Fruit fly (Drosophila melanogaster) whole organism, embryonic: ENCODE measurements around the gene CG8507.

Experiments
- Abd-B ChIP-seq: fragments of 200-800 bp; sonication (Bioruptor generic); optimal IDR thresholded peaks from 2 replicates; lab custom pipeline; 2018; ENCODE audit warnings: missing biosample characterization, mild to moderate bottlenecking, missing genetic modification characterization, moderate library complexity
- CG10147 ChIP-seq: fragments of 200-800 bp; sonication (Bioruptor generic); optimal IDR thresholded peaks from 2 replicates; lab custom pipeline; 2019; ENCODE audit warnings: missing biosample characterization, mild to moderate bottlenecking, missing genetic modification characterization, moderate library complexity
- CG10321 ChIP-seq: fragments of 200-800 bp; sonication (Bioruptor generic); IDR thresholded peaks from 2 replicates; pipeline ENCODE4 v1.3.6; 2022; ENCODE audit warnings: missing biosample characterization, missing genetic modification characterization
- CG13123 ChIP-seq: fragments of 200-800 bp; sonication (Bioruptor generic); optimal IDR thresholded peaks from 2 replicates; lab custom pipeline; 2016; ENCODE audit warnings: missing biosample characterization, missing genetic modification characterization
- CG16779 ChIP-seq: fragments of 200-800 bp; sonication (Bioruptor generic); IDR thresholded peaks from 2 replicates; pipeline ENCODE4 v1.3.6; 2022; ENCODE audit warnings: missing biosample characterization, missing genetic modification characterization
- CG16813 ChIP-seq: fragments of 200-800 bp; sonication (Bioruptor generic); IDR thresholded peaks from 3 replicates; pipeline ENCODE4 v1.3.6; 2022; ENCODE audit warnings: missing biosample characterization, missing genetic modification characterization; ENCODE audit not compliant: partially characterized antibody
- CG17359 ChIP-seq: fragments of 200-800 bp; sonication (Bioruptor generic); optimal IDR thresholded peaks from 3 replicates; lab custom pipeline; 2018; ENCODE audit warnings: missing biosample characterization, mild to moderate bottlenecking, missing genetic modification characterization, moderate library complexity
- CG17802 ChIP-seq: fragments of 200-800 bp; sonication (Bioruptor generic); optimal IDR thresholded peaks from 2 replicates; lab custom pipeline; 2018; ENCODE audit warnings: missing biosample characterization, mild to moderate bottlenecking, missing genetic modification characterization, moderate library complexity
- CG17829 ChIP-seq: fragments of 200-800 bp; optimal IDR thresholded peaks from 2 replicates; lab custom pipeline; 2019; ENCODE audit warnings: missing biosample characterization, mild to moderate bottlenecking, missing genetic modification characterization, moderate library complexity
- CG2199 ChIP-seq: fragments of 200-800 bp; sonication (Bioruptor generic); IDR thresholded peaks from 3 replicates; pipeline ENCODE4 v1.3.6; 2022; ENCODE audit warnings: missing biosample characterization, missing genetic modification characterization
- CG30403 ChIP-seq: fragments of 200-800 bp; sonication (Bioruptor generic); optimal IDR thresholded peaks from 3 replicates; lab custom pipeline; 2016; ENCODE audit warnings: missing biosample characterization, missing genetic modification characterization
- CG31441 ChIP-seq: fragments of 200-800 bp; sonication (Bioruptor generic); IDR thresholded peaks from 2 replicates; pipeline ENCODE4 v1.3.6; 2022; ENCODE audit warnings: missing biosample characterization, missing genetic modification characterization
- CG43689 ChIP-seq: fragments of 200-800 bp; sonication (Bioruptor generic); IDR thresholded peaks from 2 replicates; pipeline ENCODE4 v1.3.6; 2022; ENCODE audit warnings: missing biosample characterization, missing genetic modification characterization
- CG4404 ChIP-seq: fragments of 200-800 bp; sonication (Bioruptor generic); IDR thresholded peaks from 2 replicates; pipeline ENCODE4 v1.3.6; 2022; ENCODE audit warnings: missing biosample characterization, missing genetic modification characterization
- CG8478 ChIP-seq: fragments of >200 bp; optimal IDR thresholded peaks from 2 replicates; lab custom pipeline; 2018
- CG9797 ChIP-seq: fragments of 200-800 bp; sonication (Bioruptor generic); optimal IDR thresholded peaks from 3 replicates; lab custom pipeline; 2018; ENCODE audit warnings: missing biosample characterization, mild to moderate bottlenecking, missing genetic modification characterization
- CG9817 ChIP-seq: fragments of 200-800 bp; sonication (Bioruptor generic); optimal IDR thresholded peaks from 2 replicates; lab custom pipeline; 2018; ENCODE audit warnings: missing biosample characterization, mild to moderate bottlenecking, missing genetic modification characterization, moderate library complexity
- CG9932 ChIP-seq: fragments of 200-800 bp; sonication (Bioruptor generic); IDR thresholded peaks from 2 replicates; pipeline ENCODE4 v1.3.6; 2022; ENCODE audit warnings: missing biosample characterization, missing genetic modification characterization
- Dad ChIP-seq: fragments of 200-800 bp; sonication (Bioruptor generic); optimal IDR thresholded peaks from 3 replicates; lab custom pipeline; 2016; ENCODE audit warnings: missing biosample characterization, missing genetic modification characterization
- Drgx ChIP-seq: fragments of 200-800 bp; sonication (Bioruptor generic); IDR thresholded peaks from 2 replicates; pipeline ENCODE4 v1.3.6; 2022; ENCODE audit warnings: missing biosample characterization, missing genetic modification characterization
- ERR ChIP-seq: fragments of 200-800 bp; sonication (Bioruptor generic); optimal IDR thresholded peaks from 2 replicates; lab custom pipeline; 2016; ENCODE audit warnings: missing biosample characterization, missing genetic modification characterization
- HLH4C ChIP-seq: fragments of 200-800 bp; sonication (Bioruptor generic); IDR thresholded peaks from 3 replicates; pipeline ENCODE4 v1.3.6; 2022; ENCODE audit warnings: missing biosample characterization, missing genetic modification characterization; ENCODE audit not compliant: partially characterized antibody
- HmgD ChIP-seq: fragments of 200-800 bp; sonication (Bioruptor generic); optimal IDR thresholded peaks from 3 replicates; lab custom pipeline; 2016; ENCODE audit warnings: missing biosample characterization, missing genetic modification characterization
- Neu2 ChIP-seq: fragments of 200-800 bp; sonication (Bioruptor generic); optimal IDR thresholded peaks from 3 replicates; lab custom pipeline; 2016; ENCODE audit warnings: missing biosample characterization, missing genetic modification characterization, borderline replicate concordance
- Spps ChIP-seq: fragments of 200-800 bp; sonication (Bioruptor generic); optimal IDR thresholded peaks from 2 replicates; lab custom pipeline; 2018; ENCODE audit warnings: missing biosample characterization, mild to moderate bottlenecking, missing genetic modification characterization
- Sry-δ ChIP-seq: fragments of 200-800 bp; sonication (Bioruptor generic); optimal IDR thresholded peaks from 2 replicates; lab custom pipeline; 2016; ENCODE audit warnings: missing biosample characterization, missing genetic modification characterization
- amos ChIP-seq: fragments of 200-800 bp; sonication (Bioruptor generic); IDR thresholded peaks from 2 replicates; pipeline ENCODE4 v1.3.6; 2022; ENCODE audit warnings: missing biosample characterization, missing genetic modification characterization; ENCODE audit not compliant: partially characterized antibody
- ase ChIP-seq: fragments of 200-800 bp; sonication (Bioruptor generic); IDR thresholded peaks from 3 replicates; pipeline ENCODE4 v1.3.6; 2022; ENCODE audit warnings: missing biosample characterization, missing genetic modification characterization
- caup ChIP-seq: fragments of 200-800 bp; sonication (Bioruptor generic); optimal IDR thresholded peaks from 3 replicates; lab custom pipeline; 2017; ENCODE audit warnings: missing biosample characterization, mild to moderate bottlenecking, missing genetic modification characterization, moderate library complexity; ENCODE audit not compliant: severe bottlenecking
- cwo ChIP-seq: fragments of 200-800 bp; sonication (Bioruptor generic); optimal IDR thresholded peaks from 3 replicates; lab custom pipeline; 2017; ENCODE audit warnings: missing biosample characterization, missing genetic modification characterization, mild to moderate bottlenecking, moderate library complexity, missing genetic modification reagents
- eyg ChIP-seq: fragments of 200-800 bp; sonication (Bioruptor generic); optimal IDR thresholded peaks from 3 replicates; lab custom pipeline; 2016; ENCODE audit warnings: missing biosample characterization, missing genetic modification characterization
- fd64A ChIP-seq: fragments of 200-800 bp; sonication (Bioruptor generic); optimal IDR thresholded peaks from 3 replicates; lab custom pipeline; 2018; ENCODE audit warnings: missing biosample characterization, mild to moderate bottlenecking, missing genetic modification characterization
- gcm ChIP-seq: fragments of 200-800 bp; sonication (Bioruptor generic); optimal IDR thresholded peaks from 2 replicates; lab custom pipeline; 2019; ENCODE audit warnings: missing biosample characterization, mild to moderate bottlenecking, missing genetic modification characterization, moderate library complexity
- grau ChIP-seq: fragments of 200-800 bp; optimal IDR thresholded peaks from 3 replicates; lab custom pipeline; 2019; ENCODE audit warnings: missing biosample characterization, mild to moderate bottlenecking, missing genetic modification characterization, moderate library complexity
- gsb-n ChIP-seq: fragments of 200-800 bp; sonication (Bioruptor generic); optimal IDR thresholded peaks from 3 replicates; lab custom pipeline; 2018; ENCODE audit warnings: missing biosample characterization, mild to moderate bottlenecking, missing genetic modification characterization
- hbn ChIP-seq: fragments of 200-800 bp; sonication (Bioruptor generic); IDR thresholded peaks from 2 replicates; pipeline ENCODE4 v1.3.6; 2022; ENCODE audit warnings: missing biosample characterization, missing genetic modification characterization; ENCODE audit not compliant: partially characterized antibody
- jigr1 ChIP-seq: fragments of 200-800 bp; sonication (Bioruptor generic); IDR thresholded peaks from 3 replicates; pipeline ENCODE4 v1.3.6; 2022; ENCODE audit warnings: missing biosample characterization, missing genetic modification characterization
- nau ChIP-seq: fragments of 200-800 bp; sonication (Bioruptor generic); optimal IDR thresholded peaks from 3 replicates; lab custom pipeline; 2017; ENCODE audit warnings: missing biosample characterization, mild to moderate bottlenecking, missing genetic modification characterization, missing genetic modification reagents
- prd ChIP-seq, 3 experiments: fragments of >200 bp in 2 of 3; fragments of 200-800 bp in 1 of 3; sonication (Bioruptor generic) in 1 of 3; optimal IDR thresholded peaks in 2 of 3; IDR thresholded peaks in 1 of 3; 2 replicates in 2 of 3; 3 replicates in 1 of 3; pipeline versions ENCODE4 v1.3.6 to Lab custom; 2017 to 2022; ENCODE audit warnings: missing biosample characterization in 1 of 3, missing genetic modification characterization in 1 of 3
- psq ChIP-seq: fragments of 200-800 bp; sonication (Bioruptor generic); optimal IDR thresholded peaks from 2 replicates; lab custom pipeline; 2017; ENCODE audit warnings: missing biosample characterization, missing genetic modification characterization
- pzg ChIP-seq: fragments of 200-800 bp; sonication (Bioruptor generic); optimal IDR thresholded peaks from 3 replicates; lab custom pipeline; 2018; ENCODE audit warnings: missing biosample characterization, mild to moderate bottlenecking, missing genetic modification characterization, moderate library complexity
- sens ChIP-seq: fragments of 200-800 bp; sonication (Bioruptor generic); peaks from one replicate; lab custom pipeline; 2016; ENCODE audit warnings: missing biosample characterization, missing genetic modification characterization
- sim ChIP-seq: fragments of 200-800 bp; sonication (Bioruptor generic); IDR thresholded peaks from 2 replicates; pipeline ENCODE4 v1.3.6; 2022; ENCODE audit warnings: missing biosample characterization, missing genetic modification characterization
- sug ChIP-seq: fragments of 200-800 bp; optimal IDR thresholded peaks from 2 replicates; lab custom pipeline; 2019; ENCODE audit warnings: missing biosample characterization, mild to moderate bottlenecking, missing genetic modification characterization, moderate library complexity
- tna ChIP-seq: fragments of 200-800 bp; sonication (Bioruptor generic); IDR thresholded peaks from 2 replicates; pipeline ENCODE4 v1.3.6; 2022; ENCODE audit warnings: missing biosample characterization, missing genetic modification characterization; ENCODE audit not compliant: partially characterized antibody
- trem ChIP-seq: fragments of 200-800 bp; optimal IDR thresholded peaks from 3 replicates; lab custom pipeline; 2019; ENCODE audit warnings: missing biosample characterization, mild to moderate bottlenecking, missing genetic modification characterization, moderate library complexity
- wek ChIP-seq: fragments of 200-800 bp; sonication (Bioruptor generic); optimal IDR thresholded peaks from 3 replicates; lab custom pipeline; 2018; ENCODE audit warnings: missing biosample characterization, mild to moderate bottlenecking, missing genetic modification characterization, moderate library complexity
- zen ChIP-seq: fragments of 200-800 bp; sonication (Bioruptor generic); optimal IDR thresholded peaks from 3 replicates; lab custom pipeline; 2018; ENCODE audit warnings: missing biosample characterization, mild to moderate bottlenecking, missing genetic modification characterization, moderate library complexity

Gene CG8507

dm6 chr3R:9756187-9756586 is 35.1 kb upstream of the CG8507 start, which contains the start of the genes Alg12 and Rpt3R (continued):
- TF ChIP-seq amos (GFP tag; lab: Robert Waterston, UW) (peak; percentile 41; the same call in 1 of the 2 replicates), sug (tag; lab: Kevin White, UChicago) (no peak), tna (GFP tag; lab: Robert Waterston, UW) (no peak), zen (no peak), CG10321 (GFP tag; lab: Robert Waterston, UW) (no peak), HLH4C (GFP tag; lab: Robert Waterston, UW) (peak; percentile 61), ase (GFP tag; lab: Robert Waterston, UW) (no peak), Sry-δ (peak; percentile 40), hbn (GFP tag; lab: Robert Waterston, UW) (peak; percentile 62; the same call in 1 of the 2 replicates), CG9797 (no peak), CG30403 (GFP tag; lab: Kevin White, UChicago) (no peak), CG31441 (no peak), gcm (no peak), Neu2 (GFP tag; lab: Kevin White, UChicago) (no peak), caup (GFP tag; lab: Kevin White, UChicago) (no peak), CG16813 (peak; percentile 48; the same call in 2 of the 3 replicates), CG8478 (lab: Kevin White, UChicago) (no peak), HmgD (GFP tag; lab: Kevin White, UChicago) (no peak), nau (GFP tag; lab: Kevin White, UChicago) (no peak), sens (GFP tag; lab: Kevin White, UChicago) (no peak), prd (optimal IDR thresholded peaks at IDR 0.05; lab: Kevin White, UChicago) (no peak), prd (GFP tag; IDR thresholded peaks at IDR 0.05; lab: Robert Waterston, UW) (no peak), Abd-B (GFP tag; lab: Kevin White, UChicago) (no peak), trem (tag; lab: Kevin White, UChicago) (peak; percentile 36), CG9932 (GFP tag; lab: Robert Waterston, UW) (no peak)

- TF ChIP-seq Dad (GFP tag; lab: Kevin White, UChicago) (no peak), jigr1 (GFP tag; lab: Robert Waterston, UW) (no peak), gsb-n (tag; lab: Kevin White, UChicago) (no peak), CG9817 (tag; lab: Kevin White, UChicago) (peak; percentile 8), psq (GFP tag; lab: Kevin White, UChicago) (no peak), Drgx (GFP tag; lab: Robert Waterston, UW) (no peak), cwo (no peak), wek (GFP tag; lab: Kevin White, UChicago) (peak; percentile 12), ERR (GFP tag; lab: Kevin White, UChicago) (peak; percentile 97), CG43689 (no peak), CG17802 (tag; lab: Kevin White, UChicago) (peak; percentile 18), CG8478 (lab: Kevin White, UChicago) (no peak), fd64A (no peak), Spps (no peak), sim (GFP tag; lab: Robert Waterston, UW) (no peak), pzg (GFP tag; lab: Kevin White, UChicago) (peak; percentile 54), CG17829 (peak; percentile 50), CG10147 (GFP tag; lab: Kevin White, UChicago) (no peak), CG16779 (GFP tag; lab: Robert Waterston, UW) (no peak), CG17359 (peak; percentile 33), CG13123 (GFP tag; lab: Kevin White, UChicago) (no peak), sug (tag; lab: Kevin White, UChicago) (peak; percentile 56), CG4404 (GFP tag; lab: Robert Waterston, UW) (no peak), eyg (GFP tag; lab: Kevin White, UChicago) (no peak), CG2199 (GFP tag; lab: Robert Waterston, UW) (no peak), grau (tag; lab: Kevin White, UChicago) (no peak)
Observed at dm6 chr3R:9759360-9760191, 31.7 kb upstream of the CG8507 start, which contains the start of gene Mpi. Mpi (plus strand) TSS chr3R:9759622.
